Fruit fly (Drosophila melanogaster): ENCODE measurements around the gene CG14551.

CG14551 gene

DNA sequence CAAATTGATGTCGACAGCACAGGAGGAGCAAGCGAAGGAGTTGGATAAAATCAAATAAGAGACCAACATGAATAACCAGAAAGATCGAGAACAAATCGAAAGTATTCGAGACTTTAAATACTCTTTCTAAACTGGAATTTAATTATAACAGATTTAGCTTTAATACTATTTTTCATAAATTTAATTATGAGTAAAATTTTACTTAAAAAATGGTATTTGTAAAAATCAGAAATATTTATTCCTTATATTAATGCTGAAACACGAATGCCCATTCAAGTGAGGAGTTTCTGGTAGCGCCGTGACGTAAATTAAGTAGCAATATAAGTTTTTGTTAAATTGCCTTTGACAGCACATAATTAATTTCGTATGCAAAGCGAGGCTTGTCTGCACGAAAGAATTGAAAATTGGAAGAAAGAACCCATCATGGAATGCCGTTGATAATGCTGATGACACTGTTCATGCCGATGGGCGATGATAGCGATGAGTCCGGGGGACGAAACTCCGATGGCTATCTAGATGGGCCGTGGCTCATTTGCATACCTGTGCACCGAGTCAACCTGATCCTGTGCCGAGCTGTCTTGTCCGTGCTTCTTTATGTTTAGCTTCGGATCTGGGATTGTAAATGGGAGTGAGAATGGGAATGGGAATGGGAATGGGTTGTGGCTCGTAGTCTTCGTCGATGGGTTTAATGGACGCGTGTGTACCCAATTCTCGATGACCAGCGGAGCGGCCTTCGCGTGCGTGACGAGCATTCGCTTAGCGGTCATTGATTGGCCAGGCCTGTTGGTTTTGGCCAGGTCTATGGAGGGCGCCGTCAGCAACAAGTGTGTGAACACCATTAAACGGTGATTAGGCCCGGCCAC is 49.8 kb downstream of the CG14551 start (continued):
- TF ChIP-seq Eip74EF (GFP tag; optimal IDR thresholded peaks at IDR 0.05) (peak in 1 of 2 experiments; percentile 21), CG6175 (GFP tag; IDR thresholded peaks at IDR 0.05) (0 out of 3 replicates have a peak, but pooled peaks have one; percentile 44), CG30020 (tag; optimal IDR thresholded peaks at IDR 0.05) (peak; percentile 24), Nf-YC (tag; optimal IDR thresholded peaks at IDR 0.05) (peak; percentile 26), Dref (GFP tag; IDR thresholded peaks at IDR 0.05) (0 out of 2 replicates have a peak, but pooled peaks have one; percentile 1), dmrt11E (tag; optimal IDR thresholded peaks at IDR 0.05) (peak; percentile 88), knrl (GFP tag; IDR thresholded peaks at IDR 0.05; ENCODE audit: partially characterized antibody) (no peak), sob (GFP tag; IDR thresholded peaks at IDR 0.05) (0 out of 2 replicates have a peak, but pooled peaks have one; percentile 13), Aef1 (GFP tag; IDR thresholded peaks at IDR 0.05) (no peak), ranshi (GFP tag; IDR thresholded peaks at IDR 0.05) (no peak), E2f1 (GFP tag; IDR thresholded peaks at IDR 0.05) (0 out of 2 replicates have a peak, but pooled peaks have one; percentile 10), CG34422 (GFP tag; IDR thresholded peaks at IDR 0.05) (no peak; the same call in 2 of the 3 replicates), HmgD (GFP tag; optimal IDR thresholded peaks at IDR 0.05) (no peak), Neu2 (GFP tag; optimal IDR thresholded peaks at IDR 0.05; ENCODE audit: borderline replicate concordance) (no peak), CG15696 (tag; optimal IDR thresholded peaks at IDR 0.05) (peak; percentile 17), phol (tag; optimal IDR thresholded peaks at IDR 0.05) (peak; percentile 63), kah (GFP tag; optimal IDR thresholded peaks at IDR 0.05) (peak; percentile 75), dpn (GFP tag; optimal IDR thresholded peaks at IDR 0.05) (peak in 1 of 2 experiments; percentile 2), CG8944 (GFP tag; optimal IDR thresholded peaks at IDR 0.05) (no peak), CG15011 (GFP tag; optimal IDR thresholded peaks at IDR 0.05) (no peak), CG16813 (GFP tag; IDR thresholded peaks at IDR 0.05; ENCODE audit: partially characterized antibody) (no peak), kay (GFP tag; optimal IDR thresholded peaks at IDR 0.05) (no peak), Xrp1 (GFP tag; IDR thresholded peaks at IDR 0.05) (peak; percentile 74), abd-A (tag; optimal IDR thresholded peaks at IDR 0.05) (peak; percentile 75), CG16815 (GFP tag; optimal IDR thresholded peaks at IDR 0.05) (peak; percentile 27), CG17328 (GFP tag; IDR thresholded peaks at IDR 0.05) (peak; percentile 49; the same call in 1 of the 2 replicates), oc (tag; optimal IDR thresholded peaks at IDR 0.05) (peak; percentile 30), trem (tag; optimal IDR thresholded peaks at IDR 0.05) (peak; percentile 47), peb (GFP tag; IDR thresholded peaks at IDR 0.05) (peak; percentile 59; the same call in 1 of the 2 replicates), CG11247 (GFP tag; IDR thresholded peaks at IDR 0.05) (no peak), sug (tag; optimal IDR thresholded peaks at IDR 0.05) (no peak), Abd-B (GFP tag; optimal IDR thresholded peaks at IDR 0.05) (peak; percentile 29), Asciz (GFP tag; optimal IDR thresholded peaks at IDR 0.05) (peak; percentile 3), tx (GFP tag; optimal IDR thresholded peaks at IDR 0.05) (no peak), CG1647 (GFP tag; optimal IDR thresholded peaks at IDR 0.05) (no peak), grn (GFP tag; optimal IDR thresholded peaks at IDR 0.05) (peak; percentile 97), nom (GFP tag; optimal IDR thresholded peaks at IDR 0.05) (no peak), CG17361 (GFP tag; IDR thresholded peaks at IDR 0.05) (peak; percentile 76; the same call in 2 of the 3 replicates), CG18262 (tag; optimal IDR thresholded peaks at IDR 0.05) (peak; percentile 85), scrt (GFP tag; optimal IDR thresholded peaks at IDR 0.05) (peak; percentile 26), D (optimal IDR thresholded peaks at IDR 0.05) (no peak), D (GFP tag; optimal IDR thresholded peaks at IDR 0.05) (peak; percentile 29), Xbp1 (GFP tag; optimal IDR thresholded peaks at IDR 0.05) (peak; percentile 7), repo (GFP tag; optimal IDR thresholded peaks at IDR 0.05) (no peak), CG14710 (tag; optimal IDR thresholded peaks at IDR 0.05) (peak; percentile 67), Max (GFP tag; optimal IDR thresholded peaks at IDR 0.05) (no peak), CG10366 (GFP tag; IDR thresholded peaks at IDR 0.05) (no peak), CG17385 (GFP tag; optimal IDR thresholded peaks at IDR 0.05) (peak; percentile 12)

Data from whole organism, embryonic.